Fruit fly (Drosophila melanogaster) whole organism, embryonic: Measurements from ENCODE around the gene grass.

Experiments
- CG1024 ChIP-seq: fragments of 200-800 bp; sonication (Bioruptor generic); IDR thresholded peaks from 2 replicates; pipeline ENCODE4 v1.3.6; 2022; ENCODE audit warnings: missing biosample characterization, missing genetic modification characterization
- CG11247 ChIP-seq: fragments of 200-800 bp; sonication (Bioruptor generic); IDR thresholded peaks from 2 replicates; pipeline ENCODE4 v1.3.6; 2022; ENCODE audit warnings: missing biosample characterization, missing genetic modification characterization
- CG12155 ChIP-seq: fragments of 200-800 bp; sonication (Bioruptor generic); optimal IDR thresholded peaks from 3 replicates; lab custom pipeline; 2016; ENCODE audit warnings: missing biosample characterization, missing genetic modification characterization
- CG13775 ChIP-seq: fragments of 200-800 bp; sonication (Bioruptor generic); optimal IDR thresholded peaks from 3 replicates; lab custom pipeline; 2017; ENCODE audit warnings: missing biosample characterization, mild to moderate bottlenecking, missing genetic modification characterization
- CG15601 ChIP-seq: fragments of 200-800 bp; sonication (Bioruptor generic); optimal IDR thresholded peaks from 3 replicates; lab custom pipeline; 2019; ENCODE audit warnings: missing biosample characterization, mild to moderate bottlenecking, missing genetic modification characterization, moderate library complexity
- CG17361 ChIP-seq: fragments of 200-800 bp; sonication (Bioruptor generic); IDR thresholded peaks from 3 replicates; pipeline ENCODE4 v1.3.6; 2022; ENCODE audit warnings: missing biosample characterization, missing genetic modification characterization
- CG18764 ChIP-seq: fragments of 200-800 bp; sonication (Bioruptor generic); optimal IDR thresholded peaks from 3 replicates; lab custom pipeline; 2016; ENCODE audit warnings: missing biosample characterization, missing genetic modification characterization
- CG30431 ChIP-seq: fragments of 200-800 bp; sonication (Bioruptor generic); optimal IDR thresholded peaks from 2 replicates; lab custom pipeline; 2017; ENCODE audit warnings: missing biosample characterization, missing genetic modification characterization
- CG6175 ChIP-seq: fragments of 200-800 bp; sonication (Bioruptor generic); IDR thresholded peaks from 3 replicates; pipeline ENCODE4 v1.3.6; 2022; ENCODE audit warnings: missing biosample characterization, missing genetic modification characterization
- CG6272 ChIP-seq: fragments of 200-800 bp; sonication (Bioruptor generic); IDR thresholded peaks from 2 replicates; pipeline ENCODE4 v1.3.6; 2022; ENCODE audit warnings: missing biosample characterization, missing genetic modification characterization
- CG7556 ChIP-seq: fragments of 200-800 bp; sonication (Bioruptor generic); optimal IDR thresholded peaks from 2 replicates; lab custom pipeline; 2017; ENCODE audit warnings: missing biosample characterization, mild to moderate bottlenecking, missing genetic modification characterization
- CG7786 ChIP-seq: fragments of 200-800 bp; sonication (Bioruptor generic); optimal IDR thresholded peaks from 2 replicates; lab custom pipeline; 2016; ENCODE audit warnings: missing biosample characterization, missing genetic modification characterization
- CG9932 ChIP-seq: fragments of 200-800 bp; sonication (Bioruptor generic); IDR thresholded peaks from 2 replicates; pipeline ENCODE4 v1.3.6; 2022; ENCODE audit warnings: missing biosample characterization, missing genetic modification characterization
- CrebB ChIP-seq: fragments of 200-800 bp; sonication (Bioruptor generic); optimal IDR thresholded peaks from 3 replicates; lab custom pipeline; 2018; ENCODE audit warnings: missing biosample characterization, mild to moderate bottlenecking, missing genetic modification characterization
- E2f2 ChIP-seq: fragments of 200-800 bp; sonication (Bioruptor generic); IDR thresholded peaks from 2 replicates; pipeline ENCODE4 v1.3.6; 2022; ENCODE audit warnings: missing biosample characterization, missing genetic modification characterization
- Ets65A ChIP-seq: fragments of 200-800 bp; sonication (Bioruptor generic); peaks from one replicate; lab custom pipeline; 2016; ENCODE audit warnings: missing biosample characterization, missing genetic modification characterization
- Fer3 ChIP-seq: fragments of 200-800 bp; sonication (Bioruptor generic); optimal IDR thresholded peaks from 2 replicates; lab custom pipeline; 2018; ENCODE audit warnings: missing biosample characterization, mild to moderate bottlenecking, missing genetic modification characterization, moderate library complexity
- GATAe ChIP-seq: fragments of 200-800 bp; sonication (Bioruptor generic); conservative IDR thresholded peaks from 2 replicates; pipeline ENCODE4 v1.3.6; 2022; ENCODE audit warnings: missing biosample characterization, missing genetic modification characterization
- HLH3B ChIP-seq: fragments of 200-800 bp; sonication (Bioruptor generic); IDR thresholded peaks from 2 replicates; pipeline ENCODE4 v1.3.6; 2022; ENCODE audit warnings: missing biosample characterization, missing genetic modification characterization
- HLHmδ ChIP-seq: fragments of 200-800 bp; sonication (Bioruptor generic); optimal IDR thresholded peaks from 2 replicates; lab custom pipeline; 2018; ENCODE audit warnings: missing biosample characterization, mild to moderate bottlenecking, missing genetic modification characterization, moderate library complexity
- Hmx ChIP-seq: fragments of 200-800 bp; sonication (Bioruptor generic); optimal IDR thresholded peaks from 2 replicates; lab custom pipeline; 2016; ENCODE audit warnings: missing biosample characterization, missing genetic modification characterization
- Lhr ChIP-seq: fragments of 200-800 bp; sonication (Bioruptor generic); optimal IDR thresholded peaks from 3 replicates; lab custom pipeline; 2017; ENCODE audit warnings: mild to moderate bottlenecking, missing biosample characterization, missing genetic modification reagents, missing genetic modification characterization
- Lpt ChIP-seq: fragments of >200 bp; optimal IDR thresholded peaks from 2 replicates; lab custom pipeline; 2018; ENCODE audit warnings: missing biosample characterization, missing genetic modification characterization
- MBD-R2 ChIP-seq: fragments of 200-800 bp; sonication (Bioruptor generic); IDR thresholded peaks from 2 replicates; pipeline ENCODE4 v1.3.6; 2022; ENCODE audit warnings: missing biosample characterization, missing genetic modification characterization
- Mrtf ChIP-seq: fragments of 200-800 bp; sonication (Bioruptor generic); IDR thresholded peaks from 3 replicates; pipeline ENCODE4 v1.3.6; 2022; ENCODE audit warnings: missing biosample characterization, missing genetic modification characterization
- NC2α ChIP-seq: fragments of 200-800 bp; sonication (Bioruptor generic); optimal IDR thresholded peaks from 2 replicates; lab custom pipeline; 2016; ENCODE audit warnings: missing biosample characterization, missing genetic modification characterization
- Nf-YB ChIP-seq: fragments of 200-800 bp; sonication (Bioruptor generic); optimal IDR thresholded peaks from 3 replicates; lab custom pipeline; 2019; ENCODE audit warnings: missing biosample characterization, mild to moderate bottlenecking, missing genetic modification characterization, moderate library complexity
- Ravus ChIP-seq: fragments of 200-800 bp; sonication (Bioruptor generic); IDR thresholded peaks from 2 replicates; pipeline ENCODE4 v1.3.6; 2022; ENCODE audit warnings: missing biosample characterization, missing genetic modification characterization
- Rx ChIP-seq: fragments of 200-800 bp; sonication (Bioruptor generic); IDR thresholded peaks from 2 replicates; pipeline ENCODE4 v1.3.6; 2022; ENCODE audit warnings: missing biosample characterization, missing genetic modification characterization
- Side ChIP-seq: fragments of 200-800 bp; sonication (Bioruptor generic); optimal IDR thresholded peaks from 2 replicates; lab custom pipeline; 2016; ENCODE audit warnings: missing biosample characterization, missing genetic modification characterization
- YL-1 ChIP-seq: fragments of 200-800 bp; sonication (Bioruptor generic); optimal IDR thresholded peaks from 3 replicates; lab custom pipeline; 2017; ENCODE audit warnings: missing biosample characterization, mild to moderate bottlenecking, missing genetic modification characterization
- aop ChIP-seq: fragments of 200-800 bp; sonication (Bioruptor generic); IDR thresholded peaks from 2 replicates; pipeline ENCODE4 v1.3.6; 2022; ENCODE audit warnings: missing biosample characterization, missing genetic modification characterization
- cas ChIP-seq: fragments of 200-800 bp; sonication (Bioruptor generic); IDR thresholded peaks from 2 replicates; pipeline ENCODE4 v1.3.6; 2022; ENCODE audit warnings: missing biosample characterization, missing genetic modification characterization
- crc ChIP-seq: fragments of 200-800 bp; sonication (Bioruptor generic); optimal IDR thresholded peaks from 2 replicates; lab custom pipeline; 2016; ENCODE audit warnings: missing biosample characterization, missing genetic modification characterization
- dmrt99B ChIP-seq: fragments of 200-800 bp; sonication (Bioruptor generic); optimal IDR thresholded peaks from 2 replicates; lab custom pipeline; 2018; ENCODE audit warnings: missing biosample characterization, mild to moderate bottlenecking, missing genetic modification characterization, moderate library complexity
- dpn ChIP-seq, 2 experiments: fragments of 200-800 bp; sonication (Bioruptor generic); optimal IDR thresholded peaks; 3 replicates each; lab custom pipeline; 2016; ENCODE audit warnings: missing biosample characterization in 2 of 2, missing genetic modification characterization in 2 of 2
- eyg ChIP-seq: fragments of 200-800 bp; sonication (Bioruptor generic); optimal IDR thresholded peaks from 3 replicates; lab custom pipeline; 2016; ENCODE audit warnings: missing biosample characterization, missing genetic modification characterization
- fd64A ChIP-seq: fragments of 200-800 bp; sonication (Bioruptor generic); optimal IDR thresholded peaks from 3 replicates; lab custom pipeline; 2018; ENCODE audit warnings: missing biosample characterization, mild to moderate bottlenecking, missing genetic modification characterization
- gt ChIP-seq: fragments of 200-800 bp; sonication (Bioruptor generic); IDR thresholded peaks from 2 replicates; pipeline ENCODE4 v1.3.6; 2022; ENCODE audit warnings: missing biosample characterization, missing genetic modification characterization
- lab ChIP-seq: fragments of 200-800 bp; sonication (Bioruptor generic); optimal IDR thresholded peaks from 3 replicates; lab custom pipeline; 2017; ENCODE audit warnings: missing biosample characterization, missing genetic modification characterization, mild to moderate bottlenecking, moderate library complexity, missing genetic modification reagents
- mirr ChIP-seq: fragments of 200-800 bp; sonication (Bioruptor generic); optimal IDR thresholded peaks from 3 replicates; lab custom pipeline; 2018; ENCODE audit warnings: missing biosample characterization, mild to moderate bottlenecking, missing genetic modification characterization
- odd ChIP-seq: fragments of 200-800 bp; sonication (Bioruptor generic); optimal IDR thresholded peaks from 2 replicates; lab custom pipeline; 2017; ENCODE audit warnings: missing biosample characterization, mild to moderate bottlenecking, missing genetic modification characterization
- pfk ChIP-seq: fragments of 200-800 bp; sonication (Bioruptor generic); optimal IDR thresholded peaks from 2 replicates; lab custom pipeline; 2018; ENCODE audit warnings: missing biosample characterization, mild to moderate bottlenecking, missing genetic modification characterization, moderate library complexity
- run ChIP-seq: fragments of 200-800 bp; sonication (Bioruptor generic); optimal IDR thresholded peaks from 3 replicates; lab custom pipeline; 2018; ENCODE audit warnings: missing biosample characterization, mild to moderate bottlenecking, missing genetic modification characterization
- seq ChIP-seq: fragments of 200-800 bp; sonication (Bioruptor generic); IDR thresholded peaks from 2 replicates; pipeline ENCODE4 v1.3.6; 2022; ENCODE audit warnings: missing biosample characterization, missing genetic modification characterization
- shn ChIP-seq: fragments of 200-800 bp; sonication (Bioruptor generic); optimal IDR thresholded peaks from 3 replicates; lab custom pipeline; 2016; ENCODE audit warnings: missing biosample characterization, missing genetic modification characterization
- sim ChIP-seq: fragments of 200-800 bp; sonication (Bioruptor generic); IDR thresholded peaks from 2 replicates; pipeline ENCODE4 v1.3.6; 2022; ENCODE audit warnings: missing biosample characterization, missing genetic modification characterization
- sr ChIP-seq: fragments of 200-800 bp; sonication (Bioruptor generic); IDR thresholded peaks from 3 replicates; pipeline ENCODE4 v1.3.6; 2022; ENCODE audit warnings: missing biosample characterization, missing genetic modification characterization
- tgo ChIP-seq: fragments of 200-800 bp; sonication (Bioruptor generic); IDR thresholded peaks from 3 replicates; pipeline ENCODE4 v1.3.6; 2022; ENCODE audit warnings: missing biosample characterization, missing genetic modification characterization
- wor ChIP-seq: fragments of 200-800 bp; sonication (Bioruptor generic); IDR thresholded peaks from 2 replicates; pipeline ENCODE4 v1.3.6; 2022; ENCODE audit warnings: missing biosample characterization, missing genetic modification characterization
- zfh1 ChIP-seq: fragments of 200-800 bp; sonication (Bioruptor generic); IDR thresholded peaks from 3 replicates; pipeline ENCODE4 v1.3.6; 2022; ENCODE audit warnings: missing biosample characterization, missing genetic modification characterization

grass gene

DNA sequence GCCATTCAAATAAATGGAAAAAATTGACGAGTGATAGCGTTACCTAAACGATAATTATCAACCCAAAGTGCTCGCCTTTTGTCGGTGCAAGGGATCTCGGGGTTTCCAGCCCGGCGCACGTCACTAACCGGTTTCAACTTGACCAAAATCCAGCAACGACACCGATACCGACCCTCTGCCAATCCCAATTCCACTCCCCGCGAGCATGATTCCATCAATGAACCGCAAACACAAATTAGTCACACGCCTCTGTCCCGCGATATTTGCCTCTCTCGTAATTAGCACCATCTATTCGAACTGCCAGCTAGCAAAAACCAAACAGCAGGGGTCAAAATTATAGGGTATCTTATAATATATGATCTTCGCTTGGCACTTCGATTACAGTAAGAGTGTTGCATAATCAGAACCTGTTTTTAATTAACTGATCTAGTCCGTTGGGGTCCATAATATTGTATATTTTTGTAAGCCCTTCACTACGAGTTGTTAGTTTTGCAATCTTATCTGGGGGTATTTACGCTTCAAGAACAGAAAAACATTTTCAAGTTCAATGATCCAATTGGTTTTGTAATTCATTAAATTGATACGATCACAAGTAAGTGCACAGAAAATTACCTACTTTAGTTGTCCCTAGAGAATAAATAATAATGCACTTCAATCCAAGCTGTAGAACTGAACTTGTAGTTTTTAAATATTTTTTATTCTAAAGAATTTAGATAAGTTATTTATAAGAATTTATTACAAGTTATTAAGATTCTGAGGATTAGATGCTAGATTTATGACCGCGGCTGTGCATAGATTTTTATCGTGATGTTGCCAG, 4.5 kb upstream of the grass start (continued):
- TF ChIP-seq dpn (GFP tag; optimal IDR thresholded peaks at IDR 0.05; lab: Kevin White, UChicago) (peak; percentile 19 to 22), E2f2 (no peak), CG18764 (GFP tag; lab: Kevin White, UChicago) (no peak), MBD-R2 (GFP tag; lab: Robert Waterston, UW) (no peak), CG17361 (GFP tag; lab: Robert Waterston, UW) (peak; percentile 81), Ravus (GFP tag; lab: Robert Waterston, UW) (no peak), Fer3 (peak; percentile 16), CG15601 (tag; lab: Kevin White, UChicago) (peak; percentile 21), Hmx (GFP tag; lab: Kevin White, UChicago) (no peak), GATAe (GFP tag; lab: Robert Waterston, UW) (0 out of 2 replicates have a peak, but pooled peaks have one; percentile 16), eyg (peak; percentile 33), Mrtf (GFP tag; lab: Robert Waterston, UW) (0 out of 3 replicates have a peak, but pooled peaks have one; percentile 7), HLHmδ (GFP tag; lab: Kevin White, UChicago) (no peak), CG1024 (GFP tag; lab: Robert Waterston, UW) (no peak), dmrt99B (peak; percentile 51), sr (GFP tag; lab: Robert Waterston, UW) (no peak), Nf-YB (peak; percentile 42), aop (GFP tag; lab: Robert Waterston, UW) (no peak), shn (GFP tag; lab: Kevin White, UChicago) (no peak), crc (no peak), CG6272 (no peak), Rx (GFP tag; lab: Robert Waterston, UW) (no peak), CG12155 (GFP tag; lab: Kevin White, UChicago) (peak; percentile 13), seq (no peak), CG6175 (GFP tag; lab: Robert Waterston, UW) (no peak), tgo (GFP tag; lab: Robert Waterston, UW) (peak; percentile 25; the same call in 1 of the 3 replicates), fd64A (GFP tag; lab: Kevin White, UChicago) (no peak), CrebB (no peak), CG7556 (GFP tag; lab: Kevin White, UChicago) (peak; percentile 67), pfk (GFP tag; lab: Kevin White, UChicago) (no peak), CG13775 (peak; percentile 57), gt (GFP tag; lab: Robert Waterston, UW) (no peak), mirr (GFP tag; lab: Kevin White, UChicago) (no peak), odd (GFP tag; lab: Kevin White, UChicago) (peak; percentile 39), HLH3B (no peak), CG30431 (GFP tag; lab: Kevin White, UChicago) (no peak), sim (no peak), zfh1 (GFP tag; lab: Robert Waterston, UW) (no peak), NC2α (GFP tag; lab: Kevin White, UChicago) (no peak), wor (GFP tag; lab: Robert Waterston, UW) (no peak), YL-1 (peak; percentile 1), CG11247 (GFP tag; lab: Robert Waterston, UW) (no peak), Side (GFP tag; lab: Kevin White, UChicago) (no peak), lab (GFP tag; lab: Kevin White, UChicago) (peak; percentile 69), Lhr (GFP tag; lab: Kevin White, UChicago) (no peak), Lpt (no peak), run (tag; lab: Kevin White, UChicago) (no peak), cas (GFP tag; lab: Robert Waterston, UW) (no peak), Ets65A (GFP tag; lab: Kevin White, UChicago) (peak; percentile 76), CG7786 (peak; percentile 17), CG9932 (GFP tag; lab: Robert Waterston, UW) (no peak)
